Fruit fly (Drosophila melanogaster) whole organism, embryonic: ENCODE measurements around the gene CG6937.

Experiments
- BEAF-32 ChIP-seq: fragments of 200-800 bp; sonication (Bioruptor generic); optimal IDR thresholded peaks from 3 replicates; lab custom pipeline; 2017; ENCODE audit warnings: missing biosample characterization, missing genetic modification characterization, mild to moderate bottlenecking, moderate library complexity, missing genetic modification reagents
- CG10979 ChIP-seq: fragments of 200-800 bp; sonication (Bioruptor generic); optimal IDR thresholded peaks from 2 replicates; lab custom pipeline; 2018; ENCODE audit warnings: missing biosample characterization, mild to moderate bottlenecking, missing genetic modification characterization, moderate library complexity
- CG12769 ChIP-seq: fragments of 200-800 bp; sonication (Bioruptor generic); optimal IDR thresholded peaks from 2 replicates; lab custom pipeline; 2019; ENCODE audit warnings: missing biosample characterization, mild to moderate bottlenecking, missing genetic modification characterization, moderate library complexity
- CG13296 ChIP-seq: fragments of 200-800 bp; sonication (Bioruptor generic); optimal IDR thresholded peaks from 3 replicates; lab custom pipeline; 2018; ENCODE audit warnings: missing biosample characterization, mild to moderate bottlenecking, missing genetic modification characterization
- CG13624 ChIP-seq: fragments of 200-800 bp; sonication (Bioruptor generic); optimal IDR thresholded peaks from 2 replicates; lab custom pipeline; 2016; ENCODE audit warnings: missing biosample characterization, missing genetic modification characterization
- CG15514 ChIP-seq: fragments of 200-800 bp; sonication (Bioruptor generic); optimal IDR thresholded peaks from 3 replicates; lab custom pipeline; 2017; ENCODE audit warnings: missing biosample characterization, missing genetic modification characterization, mild to moderate bottlenecking, moderate library complexity, missing genetic modification reagents
- CG1602 ChIP-seq: fragments of 200-800 bp; sonication (Bioruptor generic); optimal IDR thresholded peaks from 3 replicates; lab custom pipeline; 2016; ENCODE audit warnings: missing biosample characterization, missing genetic modification characterization
- CG17186 ChIP-seq: fragments of 200-800 bp; sonication (Bioruptor generic); optimal IDR thresholded peaks from 3 replicates; lab custom pipeline; 2017; ENCODE audit warnings: missing biosample characterization, missing genetic modification reagents, missing genetic modification characterization
- CG18764 ChIP-seq: fragments of 200-800 bp; sonication (Bioruptor generic); optimal IDR thresholded peaks from 3 replicates; lab custom pipeline; 2016; ENCODE audit warnings: missing biosample characterization, missing genetic modification characterization
- CG31441 ChIP-seq: fragments of 200-800 bp; sonication (Bioruptor generic); IDR thresholded peaks from 2 replicates; pipeline ENCODE4 v1.3.6; 2022; ENCODE audit warnings: missing biosample characterization, missing genetic modification characterization
- CG32767 ChIP-seq: fragments of 200-800 bp; sonication (Bioruptor generic); IDR thresholded peaks from 2 replicates; pipeline ENCODE4 v1.3.6; 2022; ENCODE audit warnings: missing biosample characterization, missing genetic modification characterization
- CG32772 ChIP-seq: fragments of 200-800 bp; sonication (Bioruptor generic); IDR thresholded peaks from 2 replicates; pipeline ENCODE4 v1.3.6; 2022; ENCODE audit warnings: missing biosample characterization, missing genetic modification characterization
- CG3281 ChIP-seq: fragments of 200-800 bp; sonication (Bioruptor generic); optimal IDR thresholded peaks from 3 replicates; lab custom pipeline; 2017; ENCODE audit warnings: missing biosample characterization, mild to moderate bottlenecking, missing genetic modification characterization
- CG33557 ChIP-seq: fragments of 200-800 bp; sonication (Bioruptor generic); optimal IDR thresholded peaks from 2 replicates; lab custom pipeline; 2019; ENCODE audit warnings: missing biosample characterization, mild to moderate bottlenecking, missing genetic modification characterization, moderate library complexity
- CG34224 ChIP-seq: fragments of 200-800 bp; sonication (Bioruptor generic); IDR thresholded peaks from 3 replicates; pipeline ENCODE4 v1.3.6; 2022; ENCODE audit warnings: missing biosample characterization, missing genetic modification characterization; ENCODE audit not compliant: partially characterized antibody
- CG34376 ChIP-seq: fragments of 200-800 bp; sonication (Bioruptor generic); optimal IDR thresholded peaks from 2 replicates; lab custom pipeline; 2018; ENCODE audit warnings: missing biosample characterization, mild to moderate bottlenecking, missing genetic modification characterization
- CG4854 ChIP-seq: fragments of 200-800 bp; sonication (Bioruptor generic); optimal IDR thresholded peaks from 2 replicates; lab custom pipeline; 2016; ENCODE audit warnings: missing biosample characterization, missing genetic modification characterization, inconsistent platforms
- CG7357 ChIP-seq: fragments of 200-800 bp; sonication (Bioruptor generic); IDR thresholded peaks from 3 replicates; pipeline ENCODE4 v1.3.6; 2022; ENCODE audit warnings: missing biosample characterization, missing genetic modification characterization
- CG9437 ChIP-seq: fragments of 200-800 bp; sonication (Bioruptor generic); optimal IDR thresholded peaks from 2 replicates; lab custom pipeline; 2018; ENCODE audit warnings: missing biosample characterization, mild to moderate bottlenecking, missing genetic modification characterization
- CoRest ChIP-seq: fragments of 200-800 bp; sonication (Bioruptor generic); optimal IDR thresholded peaks from 3 replicates; lab custom pipeline; 2018; ENCODE audit warnings: missing biosample characterization, mild to moderate bottlenecking, missing genetic modification characterization, moderate library complexity
- Dll ChIP-seq: fragments of 200-800 bp; sonication (Bioruptor generic); IDR thresholded peaks from 4 replicates; pipeline ENCODE4 v1.3.6; 2022; ENCODE audit warnings: missing biosample characterization, missing genetic modification characterization; ENCODE audit not compliant: partially characterized antibody
- Elba2 ChIP-seq: fragments of 200-800 bp; sonication (Bioruptor generic); optimal IDR thresholded peaks from 3 replicates; lab custom pipeline; 2016; ENCODE audit warnings: missing biosample characterization, missing genetic modification characterization
- Ets65A ChIP-seq: fragments of 200-800 bp; sonication (Bioruptor generic); peaks from one replicate; lab custom pipeline; 2016; ENCODE audit warnings: missing biosample characterization, missing genetic modification characterization
- Hey ChIP-seq: fragments of 200-800 bp; sonication (Bioruptor generic); optimal IDR thresholded peaks from 3 replicates; lab custom pipeline; 2018; ENCODE audit warnings: missing biosample characterization, mild to moderate bottlenecking, missing genetic modification characterization
- Hr39 ChIP-seq: fragments of >200 bp; optimal IDR thresholded peaks from 2 replicates; lab custom pipeline; 2017
- Kr ChIP-seq: fragments of 200-800 bp; sonication (Bioruptor generic); optimal IDR thresholded peaks from 2 replicates; lab custom pipeline; 2017; ENCODE audit warnings: missing biosample characterization, mild to moderate bottlenecking, missing genetic modification characterization
- Med ChIP-seq: fragments of 200-800 bp; sonication (Bioruptor generic); peaks from one replicate; lab custom pipeline; 2016; ENCODE audit warnings: missing biosample characterization, missing genetic modification characterization, mild to moderate bottlenecking, inconsistent platforms, moderate library complexity
- Opbp ChIP-seq: fragments of 200-800 bp; sonication (Bioruptor generic); IDR thresholded peaks from 3 replicates; pipeline ENCODE4 v1.3.6; 2022; ENCODE audit warnings: missing biosample characterization, missing genetic modification characterization; ENCODE audit not compliant: partially characterized antibody
- Pdp1 ChIP-seq, 2 experiments: fragments of 200-800 bp; sonication (Bioruptor generic); optimal IDR thresholded peaks; 3 replicates each; lab custom pipeline; 2016; ENCODE audit warnings: missing biosample characterization in 2 of 2, missing genetic modification characterization in 2 of 2, mild to moderate bottlenecking in 1 of 2, moderate library complexity in 1 of 2
- br ChIP-seq: fragments of >200 bp; optimal IDR thresholded peaks from 2 replicates; lab custom pipeline; 2017
- caup ChIP-seq: fragments of 200-800 bp; sonication (Bioruptor generic); optimal IDR thresholded peaks from 3 replicates; lab custom pipeline; 2017; ENCODE audit warnings: missing biosample characterization, mild to moderate bottlenecking, missing genetic modification characterization, moderate library complexity; ENCODE audit not compliant: severe bottlenecking
- chif ChIP-seq, 2 experiments: fragments of 200-800 bp; sonication (Bioruptor generic); optimal IDR thresholded peaks; 3 replicates each; lab custom pipeline; 2016; ENCODE audit warnings: missing biosample characterization in 2 of 2, missing genetic modification characterization in 2 of 2
- esg ChIP-seq: fragments of 200-800 bp; sonication (Bioruptor generic); conservative IDR thresholded peaks from 2 replicates; pipeline ENCODE4 v1.3.6; 2022; ENCODE audit warnings: missing biosample characterization, missing genetic modification characterization
- fd3F ChIP-seq: fragments of 200-800 bp; sonication (Bioruptor generic); optimal IDR thresholded peaks from 2 replicates; lab custom pipeline; 2018; ENCODE audit warnings: missing biosample characterization, mild to moderate bottlenecking, missing genetic modification characterization, moderate library complexity
- fru ChIP-seq: fragments of >200 bp; optimal IDR thresholded peaks from 2 replicates; lab custom pipeline; 2017
- gce ChIP-seq: fragments of 200-800 bp; sonication (Bioruptor generic); IDR thresholded peaks from 3 replicates; pipeline ENCODE4 v1.3.6; 2022; ENCODE audit warnings: missing biosample characterization, missing genetic modification characterization
- insv ChIP-seq, 2 experiments: fragments of 200-800 bp; sonication (Bioruptor generic); optimal IDR thresholded peaks; 3 replicates each; lab custom pipeline; 2016 to 2018; ENCODE audit warnings: missing biosample characterization in 2 of 2, missing genetic modification characterization in 2 of 2
- kni ChIP-seq: fragments of 200-800 bp; sonication (Bioruptor generic); optimal IDR thresholded peaks from 3 replicates; lab custom pipeline; 2017; ENCODE audit warnings: mild to moderate bottlenecking, missing biosample characterization, missing genetic modification reagents, missing genetic modification characterization
- psq ChIP-seq: fragments of 200-800 bp; sonication (Bioruptor generic); optimal IDR thresholded peaks from 2 replicates; lab custom pipeline; 2017; ENCODE audit warnings: missing biosample characterization, missing genetic modification characterization
- run ChIP-seq: fragments of 200-800 bp; sonication (Bioruptor generic); optimal IDR thresholded peaks from 3 replicates; lab custom pipeline; 2018; ENCODE audit warnings: missing biosample characterization, mild to moderate bottlenecking, missing genetic modification characterization
- seq ChIP-seq: fragments of 200-800 bp; sonication (Bioruptor generic); IDR thresholded peaks from 2 replicates; pipeline ENCODE4 v1.3.6; 2022; ENCODE audit warnings: missing biosample characterization, missing genetic modification characterization
- slou ChIP-seq: fragments of 200-800 bp; sonication (Bioruptor generic); optimal IDR thresholded peaks from 3 replicates; lab custom pipeline; 2016; ENCODE audit warnings: missing biosample characterization, missing genetic modification characterization
- ssp ChIP-seq: fragments of 200-800 bp; sonication (Bioruptor generic); IDR thresholded peaks from 2 replicates; pipeline ENCODE4 v1.3.6; 2022; ENCODE audit warnings: missing biosample characterization, missing genetic modification characterization
- stc ChIP-seq: fragments of 200-800 bp; sonication (Bioruptor generic); IDR thresholded peaks from 2 replicates; pipeline ENCODE4 v1.3.6; 2022; ENCODE audit warnings: missing biosample characterization, missing genetic modification characterization
- tap ChIP-seq: fragments of 200-800 bp; optimal IDR thresholded peaks from 3 replicates; lab custom pipeline; 2019; ENCODE audit warnings: missing biosample characterization, mild to moderate bottlenecking, missing genetic modification characterization, moderate library complexity
- trem ChIP-seq: fragments of 200-800 bp; optimal IDR thresholded peaks from 3 replicates; lab custom pipeline; 2019; ENCODE audit warnings: missing biosample characterization, mild to moderate bottlenecking, missing genetic modification characterization, moderate library complexity
- twi ChIP-seq: fragments of 200-800 bp; optimal IDR thresholded peaks from 2 replicates; lab custom pipeline; 2019; ENCODE audit warnings: missing biosample characterization, mild to moderate bottlenecking, missing genetic modification characterization, moderate library complexity
- unc-4 ChIP-seq: fragments of 200-800 bp; sonication (Bioruptor generic); IDR thresholded peaks from 2 replicates; pipeline ENCODE4 v1.3.6; 2022; ENCODE audit warnings: missing biosample characterization, missing genetic modification characterization; ENCODE audit not compliant: partially characterized antibody
- vnd ChIP-seq: fragments of 200-800 bp; sonication (Bioruptor generic); IDR thresholded peaks from 3 replicates; pipeline ENCODE4 v1.3.6; 2022; ENCODE audit warnings: missing biosample characterization, missing genetic modification characterization; ENCODE audit not compliant: partially characterized antibody
- zfh2 ChIP-seq: fragments of 200-800 bp; sonication (Bioruptor generic); optimal IDR thresholded peaks from 2 replicates; lab custom pipeline; 2016; ENCODE audit warnings: missing biosample characterization, missing genetic modification characterization

CG6937 gene

dm6 chr3R:22587419-22587963 lies 2.9 kb downstream of the CG6937 start, which contains the start of gene Efa6:
Efa6 (plus strand) TSS chr3R:22587755.
- TF ChIP-seq CG31441 = peak; percentile 61
- peak; percentile 5 for TF ChIP-seq kni (GFP tag; lab: Kevin White, UChicago)
- no peak for TF ChIP-seq CG32772 (GFP tag; lab: Robert Waterston, UW)
- TF ChIP-seq tap (tag; lab: Kevin White, UChicago) = peak; percentile 33
- peak; percentile 18 for TF ChIP-seq psq (GFP tag; lab: Kevin White, UChicago)
- no peak for TF ChIP-seq CG33557 (GFP tag; lab: Kevin White, UChicago)
- no peak for TF ChIP-seq Hr39 (lab: Kevin White, UChicago)
- no peak for TF ChIP-seq seq (GFP tag; lab: Robert Waterston, UW)
- TF ChIP-seq Pdp1 (GFP tag; optimal IDR thresholded peaks at IDR 0.05; lab: Kevin White, UChicago) = peak in 1 of 2 experiments; percentile 54
- TF ChIP-seq Ets65A (GFP tag; lab: Kevin White, UChicago) = peak; percentile 92
- peak; percentile 30 for TF ChIP-seq fd3F (GFP tag; lab: Kevin White, UChicago)
- peak; percentile 61 for TF ChIP-seq CoRest
- peak; percentile 33 for TF ChIP-seq zfh2
- TF ChIP-seq CG13624 (GFP tag; lab: Kevin White, UChicago) = peak; percentile 28
- TF ChIP-seq fru (lab: Kevin White, UChicago) = no peak
- TF ChIP-seq Elba2 (GFP tag; lab: Kevin White, UChicago) = peak; percentile 17
- no peak for TF ChIP-seq twi (tag; lab: Kevin White, UChicago)
- peak; percentile 97 for TF ChIP-seq unc-4 (GFP tag; lab: Robert Waterston, UW)
- TF ChIP-seq CG3281 = peak; percentile 25
- TF ChIP-seq run (tag; lab: Kevin White, UChicago) = peak; percentile 13
- peak in 1 of 2 experiments; percentile 14 for TF ChIP-seq insv (GFP tag; optimal IDR thresholded peaks at IDR 0.05; lab: Kevin White, UChicago)
- TF ChIP-seq Hey (tag; lab: Kevin White, UChicago) = no peak
- TF ChIP-seq Med (GFP tag; lab: Kevin White, UChicago) = peak; percentile 87
- TF ChIP-seq CG9437 (GFP tag; lab: Kevin White, UChicago) = peak; percentile 18
- TF ChIP-seq CG17186 (GFP tag; lab: Kevin White, UChicago) = peak; percentile 46
- peak; percentile 91; the same call in 2 of the 3 replicates for TF ChIP-seq CG34224 (GFP tag; lab: Robert Waterston, UW)
- peak; percentile 5 for TF ChIP-seq caup
- TF ChIP-seq CG32767 (GFP tag; lab: Robert Waterston, UW) = no peak
- TF ChIP-seq CG15514 (GFP tag; lab: Kevin White, UChicago) = peak; percentile 94
- TF ChIP-seq ssp = 0 out of 2 replicates have a peak, but pooled peaks have one; percentile 9
- peak; percentile 5 for TF ChIP-seq CG10979 (tag; lab: Kevin White, UChicago)
- TF ChIP-seq CG7357 (GFP tag; lab: Robert Waterston, UW) = no peak
- peak; percentile 86; the same call in 1 of the 3 replicates for TF ChIP-seq Opbp
- 0 out of 2 replicates have a peak, but pooled peaks have one; percentile 7 for TF ChIP-seq esg
- TF ChIP-seq br = no peak
- TF ChIP-seq Kr (GFP tag; lab: Kevin White, UChicago) = no peak
- TF ChIP-seq stc (GFP tag; lab: Robert Waterston, UW) = peak; percentile 25; the same call in 1 of the 2 replicates
- no peak for TF ChIP-seq gce (GFP tag; lab: Robert Waterston, UW)
- peak; percentile 99 for TF ChIP-seq Dll (GFP tag; lab: Robert Waterston, UW)
- peak; percentile 47 for TF ChIP-seq CG18764 (GFP tag; lab: Kevin White, UChicago)
- TF ChIP-seq CG1602 = peak; percentile 31
- peak; percentile 91 for TF ChIP-seq vnd
- TF ChIP-seq chif (GFP tag; optimal IDR thresholded peaks at IDR 0.05; lab: Kevin White, UChicago) = peak in 1 of 2 experiments; percentile 14
- peak; percentile 24 for TF ChIP-seq CG12769 (tag; lab: Kevin White, UChicago)
- TF ChIP-seq CG4854 (GFP tag; lab: Kevin White, UChicago) = peak; percentile 32
- TF ChIP-seq BEAF-32 (GFP tag; lab: Kevin White, UChicago) = peak; percentile 96
- peak; percentile 15 for TF ChIP-seq slou (GFP tag; lab: Kevin White, UChicago)
- TF ChIP-seq CG34376 (GFP tag; lab: Kevin White, UChicago) = peak; percentile 65
- TF ChIP-seq trem (tag; lab: Kevin White, UChicago) = peak; percentile 84
- peak; percentile 5 for TF ChIP-seq CG13296 (GFP tag; lab: Kevin White, UChicago)
